Fruit fly (Drosophila melanogaster) whole organism, embryonic: ENCODE data around the gene wda.

Experiments used
- Bteb2 ChIP-seq: fragments of 200-800 bp; sonication (Bioruptor generic); optimal IDR thresholded peaks from 2 replicates; lab custom pipeline; 2016; ENCODE audit warnings: missing biosample characterization, missing genetic modification characterization
- CG10274 ChIP-seq: fragments of 200-800 bp; sonication (Bioruptor generic); optimal IDR thresholded peaks from 3 replicates; lab custom pipeline; 2017; ENCODE audit warnings: missing biosample characterization, mild to moderate bottlenecking, missing genetic modification characterization
- CG11085 ChIP-seq: fragments of 200-800 bp; sonication (Bioruptor generic); IDR thresholded peaks from 2 replicates; pipeline ENCODE4 v1.3.6; 2022; ENCODE audit warnings: missing biosample characterization, missing genetic modification characterization
- CG11093 ChIP-seq: fragments of 200-800 bp; sonication (Bioruptor generic); IDR thresholded peaks from 3 replicates; pipeline ENCODE4 v1.3.6; 2022; ENCODE audit warnings: missing biosample characterization, missing genetic modification characterization
- CG12299 ChIP-seq: fragments of 200-800 bp; sonication (Bioruptor generic); optimal IDR thresholded peaks from 2 replicates; lab custom pipeline; 2018; ENCODE audit warnings: missing biosample characterization, mild to moderate bottlenecking, missing genetic modification characterization
- CG13287 ChIP-seq: fragments of 200-800 bp; sonication (Bioruptor generic); IDR thresholded peaks from 2 replicates; pipeline ENCODE4 v1.3.6; 2022; ENCODE audit warnings: missing biosample characterization, missing genetic modification characterization; ENCODE audit not compliant: partially characterized antibody
- CG16813 ChIP-seq: fragments of 200-800 bp; sonication (Bioruptor generic); IDR thresholded peaks from 3 replicates; pipeline ENCODE4 v1.3.6; 2022; ENCODE audit warnings: missing biosample characterization, missing genetic modification characterization; ENCODE audit not compliant: partially characterized antibody
- CG4820 ChIP-seq: fragments of 200-800 bp; sonication (Bioruptor generic); optimal IDR thresholded peaks from 3 replicates; lab custom pipeline; 2016; ENCODE audit warnings: missing biosample characterization, missing genetic modification characterization
- CG4854 ChIP-seq: fragments of 200-800 bp; sonication (Bioruptor generic); optimal IDR thresholded peaks from 2 replicates; lab custom pipeline; 2016; ENCODE audit warnings: missing biosample characterization, missing genetic modification characterization, inconsistent platforms
- CG6813 ChIP-seq: fragments of 200-800 bp; sonication (Bioruptor generic); optimal IDR thresholded peaks from 2 replicates; lab custom pipeline; 2017; ENCODE audit warnings: missing biosample characterization, missing genetic modification characterization, mild to moderate bottlenecking, moderate library complexity, missing genetic modification reagents
- CG7372 ChIP-seq: fragments of 200-800 bp; sonication (Bioruptor generic); IDR thresholded peaks from 2 replicates; pipeline ENCODE4 v1.3.6; 2022; ENCODE audit warnings: missing biosample characterization, missing genetic modification characterization
- CG7745 ChIP-seq: fragments of 200-800 bp; sonication (Bioruptor generic); optimal IDR thresholded peaks from 2 replicates; lab custom pipeline; 2018; ENCODE audit warnings: missing biosample characterization, mild to moderate bottlenecking, missing genetic modification characterization, moderate library complexity
- CG8281 ChIP-seq: fragments of 200-800 bp; sonication (Bioruptor generic); optimal IDR thresholded peaks from 2 replicates; lab custom pipeline; 2018; ENCODE audit warnings: missing biosample characterization, mild to moderate bottlenecking, missing genetic modification characterization, moderate library complexity
- Doc2 ChIP-seq: fragments of 200-800 bp; sonication (Bioruptor generic); IDR thresholded peaks from 2 replicates; pipeline ENCODE4 v1.3.6; 2022; ENCODE audit warnings: missing biosample characterization, missing genetic modification characterization
- Drgx ChIP-seq: fragments of 200-800 bp; sonication (Bioruptor generic); IDR thresholded peaks from 2 replicates; pipeline ENCODE4 v1.3.6; 2022; ENCODE audit warnings: missing biosample characterization, missing genetic modification characterization
- H15 ChIP-seq: fragments of 200-800 bp; sonication (Bioruptor generic); IDR thresholded peaks from 3 replicates; pipeline ENCODE4 v1.3.6; 2022; ENCODE audit warnings: missing biosample characterization, missing genetic modification characterization
- HLHmδ ChIP-seq: fragments of 200-800 bp; sonication (Bioruptor generic); optimal IDR thresholded peaks from 2 replicates; lab custom pipeline; 2018; ENCODE audit warnings: missing biosample characterization, mild to moderate bottlenecking, missing genetic modification characterization, moderate library complexity
- Hsf ChIP-seq: fragments of 200-800 bp; sonication (Bioruptor generic); optimal IDR thresholded peaks from 3 replicates; lab custom pipeline; 2016; ENCODE audit warnings: missing biosample characterization, missing genetic modification characterization
- Nf-YB ChIP-seq: fragments of 200-800 bp; sonication (Bioruptor generic); optimal IDR thresholded peaks from 3 replicates; lab custom pipeline; 2019; ENCODE audit warnings: missing biosample characterization, mild to moderate bottlenecking, missing genetic modification characterization, moderate library complexity
- Nf-YC ChIP-seq: fragments of 200-800 bp; optimal IDR thresholded peaks from 3 replicates; lab custom pipeline; 2019; ENCODE audit warnings: missing biosample characterization, mild to moderate bottlenecking, missing genetic modification characterization, moderate library complexity
- Opbp ChIP-seq: fragments of 200-800 bp; sonication (Bioruptor generic); IDR thresholded peaks from 3 replicates; pipeline ENCODE4 v1.3.6; 2022; ENCODE audit warnings: missing biosample characterization, missing genetic modification characterization; ENCODE audit not compliant: partially characterized antibody
- Pdp1 ChIP-seq, 2 experiments: fragments of 200-800 bp; sonication (Bioruptor generic); optimal IDR thresholded peaks; 3 replicates each; lab custom pipeline; 2016; ENCODE audit warnings: missing biosample characterization in 2 of 2, missing genetic modification characterization in 2 of 2, mild to moderate bottlenecking in 1 of 2, moderate library complexity in 1 of 2
- Sry-β ChIP-seq: fragments of 200-800 bp; sonication (Bioruptor generic); optimal IDR thresholded peaks from 2 replicates; lab custom pipeline; 2018; ENCODE audit warnings: missing biosample characterization, mild to moderate bottlenecking, missing genetic modification characterization, moderate library complexity
- Tbp ChIP-seq: fragments of >200 bp; optimal IDR thresholded peaks from 2 replicates; lab custom pipeline; 2018; ENCODE audit warnings: missing biosample characterization, missing genetic modification characterization
- Vsx1 ChIP-seq: fragments of 200-800 bp; sonication (Bioruptor generic); optimal IDR thresholded peaks from 2 replicates; lab custom pipeline; 2017; ENCODE audit warnings: missing biosample characterization, mild to moderate bottlenecking, missing genetic modification characterization, missing genetic modification reagents
- chn ChIP-seq: fragments of 200-800 bp; sonication (Bioruptor generic); optimal IDR thresholded peaks from 2 replicates; lab custom pipeline; 2016; ENCODE audit warnings: missing biosample characterization, missing genetic modification characterization
- da ChIP-seq: fragments of 200-800 bp; sonication (Bioruptor generic); optimal IDR thresholded peaks from 2 replicates; lab custom pipeline; 2016; ENCODE audit warnings: missing biosample characterization, missing genetic modification characterization
- eyg ChIP-seq: fragments of 200-800 bp; sonication (Bioruptor generic); optimal IDR thresholded peaks from 3 replicates; lab custom pipeline; 2016; ENCODE audit warnings: missing biosample characterization, missing genetic modification characterization
- ftz-f1 ChIP-seq: fragments of 200-800 bp; sonication (Bioruptor generic); optimal IDR thresholded peaks from 2 replicates; lab custom pipeline; 2016; ENCODE audit warnings: missing biosample characterization, missing genetic modification characterization
- fu2 ChIP-seq: fragments of 200-800 bp; sonication (Bioruptor generic); optimal IDR thresholded peaks from 2 replicates; lab custom pipeline; 2016; ENCODE audit warnings: missing biosample characterization, missing genetic modification characterization
- gcm ChIP-seq: fragments of 200-800 bp; sonication (Bioruptor generic); optimal IDR thresholded peaks from 2 replicates; lab custom pipeline; 2019; ENCODE audit warnings: missing biosample characterization, mild to moderate bottlenecking, missing genetic modification characterization, moderate library complexity
- inv ChIP-seq: fragments of 200-800 bp; sonication (Bioruptor generic); IDR thresholded peaks from 2 replicates; pipeline ENCODE4 v1.3.6; 2022; ENCODE audit warnings: missing biosample characterization, missing genetic modification characterization; ENCODE audit not compliant: partially characterized antibody
- kay ChIP-seq: fragments of 200-800 bp; sonication (Bioruptor generic); optimal IDR thresholded peaks from 2 replicates; lab custom pipeline; 2016; ENCODE audit warnings: missing biosample characterization, missing genetic modification characterization
- lbe ChIP-seq: fragments of 200-800 bp; sonication (Bioruptor generic); optimal IDR thresholded peaks from 2 replicates; lab custom pipeline; 2016; ENCODE audit warnings: missing biosample characterization, mild to moderate bottlenecking, missing genetic modification characterization
- lov ChIP-seq, 2 experiments: fragments of 200-800 bp in 1 of 2; fragments of >200 bp in 1 of 2; sonication (Bioruptor generic) in 1 of 2; IDR thresholded peaks in 1 of 2; optimal IDR thresholded peaks in 1 of 2; 2 replicates in 1 of 2; 3 replicates in 1 of 2; pipeline versions ENCODE4 v1.3.6 to Lab custom; 2017 to 2022; ENCODE audit warnings: missing biosample characterization in 1 of 2, missing genetic modification characterization in 1 of 2
- mld ChIP-seq: fragments of 200-800 bp; sonication (Bioruptor generic); IDR thresholded peaks from 3 replicates; pipeline ENCODE4 v1.3.6; 2022; ENCODE audit warnings: missing biosample characterization, missing genetic modification characterization; ENCODE audit not compliant: partially characterized antibody
- onecut ChIP-seq: fragments of 200-800 bp; sonication (Bioruptor generic); IDR thresholded peaks from 2 replicates; pipeline ENCODE4 v1.3.6; 2022; ENCODE audit warnings: missing biosample characterization, missing genetic modification characterization
- rib ChIP-seq: fragments of 200-800 bp; sonication (Bioruptor generic); IDR thresholded peaks from 2 replicates; pipeline ENCODE4 v1.3.6; 2022; ENCODE audit warnings: missing biosample characterization, missing genetic modification characterization
- schlank ChIP-seq: fragments of 200-800 bp; sonication (Bioruptor generic); optimal IDR thresholded peaks from 2 replicates; lab custom pipeline; 2018; ENCODE audit warnings: missing biosample characterization, mild to moderate bottlenecking, missing genetic modification characterization
- slbo ChIP-seq: fragments of 200-800 bp; sonication (Bioruptor generic); IDR thresholded peaks from 2 replicates; pipeline ENCODE4 v1.3.6; 2022; ENCODE audit warnings: missing biosample characterization, missing genetic modification characterization
- slou ChIP-seq: fragments of 200-800 bp; sonication (Bioruptor generic); optimal IDR thresholded peaks from 3 replicates; lab custom pipeline; 2016; ENCODE audit warnings: missing biosample characterization, missing genetic modification characterization
- sob ChIP-seq: fragments of 200-800 bp; sonication (Bioruptor generic); IDR thresholded peaks from 2 replicates; pipeline ENCODE4 v1.3.6; 2022; ENCODE audit warnings: missing biosample characterization, missing genetic modification characterization
- sr ChIP-seq: fragments of 200-800 bp; sonication (Bioruptor generic); IDR thresholded peaks from 3 replicates; pipeline ENCODE4 v1.3.6; 2022; ENCODE audit warnings: missing biosample characterization, missing genetic modification characterization
- tx ChIP-seq: fragments of 200-800 bp; sonication (Bioruptor generic); optimal IDR thresholded peaks from 2 replicates; lab custom pipeline; 2016; ENCODE audit warnings: missing biosample characterization, missing genetic modification characterization

The wda gene

DNA sequence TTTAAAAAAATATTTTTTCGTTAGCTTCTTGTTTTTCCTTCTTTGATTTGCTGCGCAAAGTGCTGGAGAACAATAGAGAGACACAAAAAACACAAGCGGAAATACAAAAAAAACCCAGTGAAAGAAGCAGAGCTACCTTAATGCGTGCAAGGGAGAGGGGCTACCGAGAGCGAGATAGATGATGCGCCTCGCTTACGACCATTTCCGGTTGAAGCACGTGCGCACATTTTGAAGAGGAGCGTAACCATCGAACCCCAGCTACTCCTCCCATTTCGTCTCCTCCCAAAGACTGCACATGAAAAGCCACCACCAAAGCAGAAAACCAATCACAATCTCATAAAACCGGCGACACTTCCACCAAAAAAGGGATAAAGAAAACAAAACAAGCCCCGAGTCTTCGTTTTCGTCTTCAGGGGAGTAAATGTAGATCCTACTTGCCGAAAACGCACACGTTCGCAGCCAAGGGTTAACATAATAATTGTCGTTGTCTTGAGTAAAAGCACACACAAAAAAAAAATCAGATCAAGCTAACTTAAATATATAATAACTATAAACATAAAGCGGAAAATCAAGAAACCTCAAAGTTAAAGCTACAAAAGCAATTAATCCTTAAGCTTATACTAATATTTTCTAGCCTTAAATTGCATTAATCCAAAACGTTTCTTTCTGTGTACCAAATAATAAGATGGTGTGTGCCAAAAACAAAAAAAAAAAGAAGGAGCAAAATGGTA, 39.4 kb upstream of the wda start (continued):
- TF ChIP-seq tx (GFP tag; lab: Kevin White, UChicago) (no peak), CG4820 (peak; percentile 13), Sry-β (no peak), HLHmδ (GFP tag; lab: Kevin White, UChicago) (peak; percentile 76), slou (GFP tag; lab: Kevin White, UChicago) (no peak), Tbp (GFP tag; lab: Kevin White, UChicago) (no peak), Doc2 (GFP tag; lab: Robert Waterston, UW) (no peak), ftz-f1 (GFP tag; lab: Kevin White, UChicago) (no peak), Hsf (GFP tag; lab: Kevin White, UChicago) (peak; percentile 5), CG7372 (GFP tag; lab: Robert Waterston, UW) (no peak), CG10274 (GFP tag; lab: Kevin White, UChicago) (no peak), CG4854 (GFP tag; lab: Kevin White, UChicago) (no peak), CG6813 (GFP tag; lab: Kevin White, UChicago) (peak; percentile 27), H15 (no peak), rib (GFP tag; lab: Robert Waterston, UW) (no peak), CG8281 (tag; lab: Kevin White, UChicago) (no peak), lbe (GFP tag; lab: Kevin White, UChicago) (no peak), Opbp (GFP tag; lab: Robert Waterston, UW) (no peak), CG16813 (GFP tag; lab: Robert Waterston, UW) (no peak), CG7745 (no peak), slbo (GFP tag; lab: Robert Waterston, UW) (0 out of 2 replicates have a peak, but pooled peaks have one; percentile 24), sob (no peak; the same call in 1 of the 2 replicates), chn (GFP tag; lab: Kevin White, UChicago) (no peak), schlank (tag; lab: Kevin White, UChicago) (no peak), da (GFP tag; lab: Kevin White, UChicago) (no peak), inv (GFP tag; lab: Robert Waterston, UW) (no peak), CG11093 (GFP tag; lab: Robert Waterston, UW) (no peak), Bteb2 (no peak), fu2 (no peak), gcm (GFP tag; lab: Kevin White, UChicago) (no peak), Vsx1 (GFP tag; lab: Kevin White, UChicago) (peak; percentile 18), CG13287 (GFP tag; lab: Robert Waterston, UW) (no peak), onecut (GFP tag; lab: Robert Waterston, UW) (no peak), mld (GFP tag; lab: Robert Waterston, UW) (no peak)

DNA sequence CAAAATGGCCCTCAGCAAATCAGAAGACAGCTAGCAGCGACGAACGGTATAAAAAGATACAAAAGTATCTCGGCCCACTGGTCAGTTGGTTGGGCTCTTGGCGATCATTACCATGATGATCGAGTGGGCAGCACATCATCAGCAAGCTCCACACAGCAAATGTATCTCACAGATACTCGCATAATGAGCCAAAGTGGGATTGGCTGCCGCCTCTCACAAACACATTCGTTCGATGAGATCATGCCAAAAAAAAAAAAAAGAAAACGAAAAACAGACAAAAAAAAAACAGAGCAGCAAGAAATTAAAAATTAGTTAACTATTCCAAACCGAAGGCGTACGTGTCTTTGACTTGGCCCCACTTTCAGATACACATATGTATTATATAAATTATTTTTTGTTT, 38.3 kb upstream of the wda start:
- TF ChIP-seq eyg (GFP tag; lab: Kevin White, UChicago) (no peak), Bteb2 (no peak), lov (optimal IDR thresholded peaks at IDR 0.05; lab: Kevin White, UChicago) (no peak), lov (GFP tag; IDR thresholded peaks at IDR 0.05; lab: Robert Waterston, UW) (0 out of 3 replicates have a peak, but pooled peaks have one; percentile 15), Nf-YC (peak; percentile 83), kay (no peak), Drgx (GFP tag; lab: Robert Waterston, UW) (0 out of 2 replicates have a peak, but pooled peaks have one; percentile 21), CG11085 (GFP tag; lab: Robert Waterston, UW) (no peak), Pdp1 (GFP tag; optimal IDR thresholded peaks at IDR 0.05; lab: Kevin White, UChicago) (peak in 1 of 2 experiments; percentile 16), CG12299 (no peak), sr (GFP tag; lab: Robert Waterston, UW) (peak; percentile 67; the same call in 2 of the 3 replicates), Nf-YB (GFP tag; lab: Kevin White, UChicago) (peak; percentile 73)
